Worm (Caenorhabditis elegans) whole organism, L2 larva: ENCODE data around the gene F53F1.2.
A peak's percentile ranks its signal among the peaks of the same experiment; 100 is the strongest.

ENCODE experiments used
- C34F6.9 ChIP-seq: fragments of 150-350 bp; optimal IDR thresholded peaks from 2 replicates; lab custom pipeline; 2014; ENCODE audit warnings: missing biosample characterization, missing genetic modification characterization
- F13H6.1 ChIP-seq: sonication (generic microtip); optimal IDR thresholded peaks from 2 replicates; lab custom pipeline; 2016; ENCODE audit warnings: missing genetic modification characterization, missing compliant biosample characterization
- R02D3.7 ChIP-seq: fragments of 150-350 bp; optimal IDR thresholded peaks from 2 replicates; lab custom pipeline; 2014; ENCODE audit warnings: missing biosample characterization, missing genetic modification characterization
- alr-1 ChIP-seq: fragments of 150-350 bp; optimal IDR thresholded peaks from 2 replicates; lab custom pipeline; 2014; ENCODE audit warnings: missing biosample characterization, missing genetic modification characterization
- aly-2 ChIP-seq: fragments of 150-350 bp; optimal IDR thresholded peaks from 2 replicates; lab custom pipeline; 2014; ENCODE audit warnings: missing biosample characterization, missing genetic modification characterization
- ama-1 ChIP-seq: fragments of 150-350 bp; optimal IDR thresholded peaks from 2 replicates; lab custom pipeline; 2018; ENCODE audit warnings: inconsistent platforms
- ceh-16 ChIP-seq: fragments of 150-350 bp; optimal IDR thresholded peaks from 2 replicates; lab custom pipeline; 2014; ENCODE audit warnings: missing biosample characterization, missing genetic modification characterization
- ceh-82 ChIP-seq: fragments of 150-350 bp; optimal IDR thresholded peaks from 2 replicates; lab custom pipeline; 2014; ENCODE audit warnings: missing biosample characterization, missing genetic modification characterization
- crh-2 ChIP-seq: sonication (generic microtip); optimal IDR thresholded peaks from 2 replicates; lab custom pipeline; 2017; ENCODE audit warnings: missing biosample characterization, missing genetic modification characterization
- dmd-4 ChIP-seq: sonication (generic microtip); optimal IDR thresholded peaks from 2 replicates; lab custom pipeline; 2017; ENCODE audit warnings: missing biosample characterization, missing genetic modification characterization
- egl-27 ChIP-seq: sonication (generic microtip); optimal IDR thresholded peaks from 3 replicates; lab custom pipeline; 2017; ENCODE audit warnings: missing biosample characterization, missing genetic modification reagents, missing genetic modification characterization
- elt-1 ChIP-seq: fragments of 150-350 bp; optimal IDR thresholded peaks from 2 replicates; lab custom pipeline; 2014; ENCODE audit warnings: missing biosample characterization, missing genetic modification characterization
- fos-1 ChIP-seq: fragments of 150-350 bp; optimal IDR thresholded peaks from 2 replicates; lab custom pipeline; 2014; ENCODE audit warnings: missing biosample characterization, missing genetic modification characterization
- gmeb-1 ChIP-seq: fragments of 150-350 bp; optimal IDR thresholded peaks from 2 replicates; lab custom pipeline; 2014; ENCODE audit warnings: missing biosample characterization, missing genetic modification characterization
- lin-11 ChIP-seq: fragments of 150-350 bp; sonication (generic microtip); optimal IDR thresholded peaks from 2 replicates; lab custom pipeline; 2014; ENCODE audit warnings: missing biosample characterization, missing genetic modification characterization, inconsistent platforms, mixed read lengths
- lin-13 ChIP-seq: fragments of 150-350 bp; optimal IDR thresholded peaks from 2 replicates; lab custom pipeline; 2014; ENCODE audit warnings: missing biosample characterization, missing genetic modification reagents, missing genetic modification characterization
- lin-39 ChIP-seq: fragments of 150-350 bp; optimal IDR thresholded peaks from 2 replicates; lab custom pipeline; 2014; ENCODE audit warnings: missing biosample characterization, missing genetic modification reagents, missing genetic modification characterization
- lsy-2 ChIP-seq, 2 experiments: fragments of 150-350 bp in 1 of 2; sonication (generic microtip) in 1 of 2; optimal IDR thresholded peaks; 2 replicates each; lab custom pipeline; 2014 to 2017; ENCODE audit warnings: missing biosample characterization in 2 of 2, missing genetic modification characterization in 2 of 2
- mab-5 ChIP-seq: fragments of 150-350 bp; optimal IDR thresholded peaks from 2 replicates; lab custom pipeline; 2014; ENCODE audit warnings: missing biosample characterization, missing genetic modification characterization
- mbf-1 ChIP-seq: sonication (generic microtip); optimal IDR thresholded peaks from 2 replicates; lab custom pipeline; 2017; ENCODE audit warnings: missing biosample characterization, missing genetic modification characterization
- mdl-1 ChIP-seq, 2 experiments: fragments of 150-350 bp in 1 of 2; sonication (generic microtip) in 1 of 2; optimal IDR thresholded peaks; 2 replicates each; lab custom pipeline; 2017; ENCODE audit warnings: missing biosample characterization in 2 of 2, missing genetic modification characterization in 2 of 2
- nhr-10 ChIP-seq: sonication (generic microtip); optimal IDR thresholded peaks from 2 replicates; lab custom pipeline; 2017; ENCODE audit warnings: missing biosample characterization, missing genetic modification characterization
- nhr-11 ChIP-seq: fragments of 150-350 bp; optimal IDR thresholded peaks from 2 replicates; lab custom pipeline; 2014; ENCODE audit warnings: missing biosample characterization, missing genetic modification characterization
- nhr-12 ChIP-seq: fragments of 150-350 bp; optimal IDR thresholded peaks from 2 replicates; lab custom pipeline; 2014; ENCODE audit warnings: missing biosample characterization, missing genetic modification characterization
- nhr-129 ChIP-seq: fragments of 150-350 bp; optimal IDR thresholded peaks from 2 replicates; lab custom pipeline; 2014; ENCODE audit warnings: missing biosample characterization, missing genetic modification characterization
- nhr-21 ChIP-seq: fragments of 150-350 bp; optimal IDR thresholded peaks from 2 replicates; lab custom pipeline; 2014; ENCODE audit warnings: missing biosample characterization, missing genetic modification characterization
- nhr-25 ChIP-seq: fragments of 150-350 bp; sonication (generic microtip); optimal IDR thresholded peaks from 3 replicates; lab custom pipeline; 2014; ENCODE audit warnings: missing biosample characterization, missing genetic modification characterization
- nhr-6 ChIP-seq: fragments of 150-350 bp; optimal IDR thresholded peaks from 2 replicates; lab custom pipeline; 2014; ENCODE audit warnings: missing biosample characterization, missing genetic modification characterization
- nhr-77 ChIP-seq: fragments of 150-350 bp; optimal IDR thresholded peaks from 2 replicates; lab custom pipeline; 2014; ENCODE audit warnings: missing biosample characterization, missing genetic modification characterization
- peb-1 ChIP-seq: fragments of 150-350 bp; optimal IDR thresholded peaks from 2 replicates; lab custom pipeline; 2014; ENCODE audit warnings: missing biosample characterization, missing genetic modification characterization
- sem-4 ChIP-seq: fragments of 150-350 bp; optimal IDR thresholded peaks from 2 replicates; lab custom pipeline; 2014; ENCODE audit warnings: missing biosample characterization, missing genetic modification reagents, missing genetic modification characterization
- skn-1 ChIP-seq: sonication (generic microtip); optimal IDR thresholded peaks from 2 replicates; lab custom pipeline; 2017; ENCODE audit warnings: missing biosample characterization, missing genetic modification characterization
- sma-3 ChIP-seq: sonication (generic microtip); optimal IDR thresholded peaks from 2 replicates; lab custom pipeline; 2016; ENCODE audit warnings: missing genetic modification reagents, missing genetic modification characterization, missing compliant biosample characterization
- sma-9 ChIP-seq, 2 experiments: fragments of 150-350 bp in 1 of 2; sonication (generic microtip) in 1 of 2; optimal IDR thresholded peaks; 2 replicates each; lab custom pipeline; 2014 to 2016; ENCODE audit warnings: missing genetic modification characterization in 2 of 2, mild to moderate bottlenecking in 1 of 2, missing biosample characterization in 1 of 2, missing compliant biosample characterization in 1 of 2, missing genetic modification reagents in 1 of 2, moderate library complexity in 1 of 2
- snpc-4 ChIP-seq: fragments of 150-350 bp; optimal IDR thresholded peaks from 2 replicates; lab custom pipeline; 2014; ENCODE audit warnings: missing biosample characterization, missing genetic modification characterization
- unc-62 ChIP-seq: fragments of 150-350 bp; optimal IDR thresholded peaks from 2 replicates; lab custom pipeline; 2014; ENCODE audit warnings: missing biosample characterization, missing genetic modification reagents, missing genetic modification characterization
- ztf-11 ChIP-seq: sonication (generic microtip); optimal IDR thresholded peaks from 2 replicates; lab custom pipeline; 2017; ENCODE audit warnings: missing biosample characterization, missing genetic modification characterization
- ztf-4 ChIP-seq: fragments of 150-350 bp; optimal IDR thresholded peaks from 2 replicates; lab custom pipeline; 2014; ENCODE audit warnings: missing biosample characterization, missing genetic modification characterization

The F53F1.2 gene

DNA sequence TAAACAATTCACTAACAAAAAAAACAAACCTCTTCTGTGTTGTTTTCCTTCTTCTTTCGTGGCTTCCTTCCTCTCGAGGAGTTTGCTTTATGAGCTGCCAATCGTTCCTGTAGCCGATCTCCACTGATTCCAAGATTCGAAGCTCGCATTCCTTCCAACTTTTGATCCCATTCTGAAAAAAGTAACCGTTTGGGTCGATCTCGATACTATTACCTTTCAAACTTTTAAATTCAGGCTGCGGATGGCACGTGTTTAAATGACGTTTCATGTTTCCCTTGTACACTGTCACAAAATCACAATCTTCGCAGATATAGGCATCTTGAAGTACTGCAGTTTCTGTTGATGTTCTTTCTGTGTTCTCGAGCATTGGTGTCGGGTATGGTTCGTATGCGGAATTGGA, 19.1 kb upstream of the F53F1.2 start:
- TF ChIP-seq ztf-11 (no peak), ceh-82 (tag; lab: Kevin White, UChicago) (no peak), gmeb-1 (tag; lab: Kevin White, UChicago) (no peak), dmd-4 (tag; lab: Kevin White, UChicago) (no peak), C34F6.9 (tag; lab: Kevin White, UChicago) (no peak), sem-4 (tag; lab: Kevin White, UChicago) (no peak), nhr-11 (tag; lab: Kevin White, UChicago) (no peak), lin-11 (no peak), nhr-10 (tag; lab: Kevin White, UChicago) (no peak), mdl-1 (tag; optimal IDR thresholded peaks at IDR 0.05; lab: Kevin White, UChicago) (no peak), R02D3.7 (tag; lab: Kevin White, UChicago) (no peak), lin-39 (tag; lab: Kevin White, UChicago) (no peak), nhr-77 (tag; lab: Kevin White, UChicago) (no peak), peb-1 (no peak)

DNA sequence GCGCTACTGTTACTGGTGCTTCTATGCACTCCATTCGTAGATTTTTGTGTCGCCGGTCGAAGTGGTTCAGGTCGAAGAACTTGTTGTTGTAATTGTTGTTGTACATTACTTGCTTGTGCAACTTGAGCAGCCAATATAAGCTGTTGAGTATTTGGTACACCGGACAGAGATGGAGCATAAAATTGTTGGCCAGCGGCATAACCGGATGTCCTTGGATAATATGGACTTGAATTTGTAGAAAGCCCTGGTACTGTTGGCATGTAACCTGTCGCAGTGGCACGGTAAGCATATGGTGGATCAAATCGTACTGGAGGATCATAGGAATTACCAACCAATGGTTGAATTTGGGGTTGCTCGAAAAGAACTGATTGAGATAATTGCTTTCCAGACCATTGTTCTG, 17.7 kb upstream of the F53F1.2 start:
- no peak for TF ChIP-seq ztf-11
- TF ChIP-seq, all 48 proteins: peak for 0

DNA sequence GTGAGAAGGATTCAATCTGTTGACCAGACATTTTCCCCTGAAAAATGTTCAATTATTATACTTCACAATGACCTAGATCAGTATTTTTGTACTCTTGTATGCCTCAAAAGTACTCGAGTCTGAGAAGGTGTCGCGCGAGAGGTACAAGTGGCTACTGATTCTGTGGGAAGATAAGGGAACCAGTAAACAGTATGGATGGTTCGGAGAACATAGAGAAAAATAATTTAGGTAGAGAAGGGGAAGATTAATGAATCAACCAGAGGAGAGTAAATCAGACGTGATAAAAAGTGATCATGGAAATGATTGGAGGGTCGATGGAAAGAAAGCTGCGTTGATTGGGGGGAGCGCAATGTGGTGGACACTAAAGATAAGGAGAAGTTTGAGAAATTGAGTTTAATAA, 17.2 kb upstream of the F53F1.2 start:
- no peak for TF ChIP-seq aly-2 (tag; lab: Kevin White, UChicago)
- TF ChIP-seq nhr-77 (tag; lab: Kevin White, UChicago): no peak
- TF ChIP-seq fos-1 (tag; lab: Kevin White, UChicago): peak; percentile 38
- TF ChIP-seq nhr-6 (tag; lab: Kevin White, UChicago): no peak
- TF ChIP-seq nhr-21 (tag; lab: Kevin White, UChicago): peak; percentile 64
- TF ChIP-seq unc-62 (GFP tag; lab: Kevin White, UChicago): no peak
- no peak for TF ChIP-seq F13H6.1 (tag; lab: Kevin White, UChicago)
- no peak for TF ChIP-seq ama-1 (lab: Kevin White, UChicago)
- TF ChIP-seq nhr-12 (tag; lab: Kevin White, UChicago): no peak
- peak; percentile 50 for TF ChIP-seq nhr-25
- no peak for TF ChIP-seq lin-13 (GFP tag; lab: Kevin White, UChicago)
- peak; percentile 68 for TF ChIP-seq ceh-16
- no peak for TF ChIP-seq elt-1 (tag; lab: Kevin White, UChicago)
- TF ChIP-seq lsy-2 (tag; optimal IDR thresholded peaks at IDR 0.05; lab: Kevin White, UChicago): peak in 1 of 2 experiments; percentile 2
- peak; percentile 67 for TF ChIP-seq egl-27 (tag; lab: Kevin White, UChicago)
- TF ChIP-seq snpc-4 (tag; lab: Kevin White, UChicago): no peak
- TF ChIP-seq crh-2 (tag; lab: Kevin White, UChicago): peak; percentile 0
- peak; percentile 74 for TF ChIP-seq sma-3
- no peak for TF ChIP-seq skn-1 (tag; lab: Kevin White, UChicago)
- TF ChIP-seq lin-11: no peak
- peak; percentile 64 for TF ChIP-seq sma-9 (GFP tag; optimal IDR thresholded peaks at IDR 0.05; lab: Kevin White, UChicago)
- no peak for TF ChIP-seq sma-9 (tag; optimal IDR thresholded peaks at IDR 0.05; lab: Kevin White, UChicago)
- no peak for TF ChIP-seq dmd-4 (tag; lab: Kevin White, UChicago)

DNA sequence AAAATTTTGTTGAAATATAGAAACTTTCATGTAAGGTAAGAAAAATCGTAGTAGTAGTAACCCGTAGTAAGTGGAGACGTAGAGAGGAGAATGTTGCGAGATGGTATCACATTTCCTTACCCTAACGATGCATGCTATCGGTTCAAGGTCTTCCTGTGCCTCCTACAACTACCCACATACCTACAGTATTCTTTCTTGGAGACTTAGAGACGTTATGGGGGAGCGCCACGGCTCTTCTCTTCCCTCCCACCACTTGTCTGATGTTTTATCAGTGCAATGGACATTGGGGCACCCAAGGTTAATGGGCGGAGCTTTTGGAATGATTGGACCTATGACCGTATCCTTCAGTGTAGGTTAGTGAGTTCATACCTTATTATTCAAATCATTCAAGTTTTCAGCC, 15.7 kb upstream of the F53F1.2 start:
- TF ChIP-seq nhr-77 (tag; lab: Kevin White, UChicago) (no peak), mab-5 (no peak), aly-2 (tag; lab: Kevin White, UChicago) (no peak), gmeb-1 (tag; lab: Kevin White, UChicago) (peak; percentile 17), ama-1 (lab: Kevin White, UChicago) (no peak), sem-4 (tag; lab: Kevin White, UChicago) (no peak), alr-1 (tag; lab: Kevin White, UChicago) (no peak), fos-1 (tag; lab: Kevin White, UChicago) (peak; percentile 1), nhr-10 (tag; lab: Kevin White, UChicago) (no peak), skn-1 (tag; lab: Kevin White, UChicago) (no peak), lin-11 (no peak), sma-9 (GFP tag; optimal IDR thresholded peaks at IDR 0.05; lab: Kevin White, UChicago) (peak; percentile 71), sma-9 (tag; optimal IDR thresholded peaks at IDR 0.05; lab: Kevin White, UChicago) (no peak), ztf-11 (no peak), nhr-129 (peak; percentile 23), lsy-2 (tag; optimal IDR thresholded peaks at IDR 0.05; lab: Kevin White, UChicago) (peak in 1 of 2 experiments; percentile 18), ztf-4 (tag; lab: Kevin White, UChicago) (no peak), ceh-16 (peak; percentile 59), mbf-1 (tag; lab: Kevin White, UChicago) (no peak), nhr-21 (tag; lab: Kevin White, UChicago) (no peak), nhr-6 (tag; lab: Kevin White, UChicago) (no peak), sma-3 (peak; percentile 7)
